Fruit fly (Drosophila melanogaster) whole organism, prepupa: ENCODE measurements around the gene CG32192.

Experiments
- CG15336 ChIP-seq: fragments of 200-800 bp; sonication (Bioruptor generic); IDR thresholded peaks from 2 replicates; pipeline ENCODE4 v1.3.6; 2022; ENCODE audit warnings: missing biosample characterization, missing genetic modification characterization
- CG3919 ChIP-seq: fragments of 200-800 bp; sonication (Bioruptor generic); optimal IDR thresholded peaks from 3 replicates; lab custom pipeline; 2016; ENCODE audit warnings: missing biosample characterization, missing genetic modification characterization
- Gug ChIP-seq: fragments of 200-800 bp; sonication (Bioruptor generic); IDR thresholded peaks from 2 replicates; pipeline ENCODE4 v1.3.6; 2022; ENCODE audit warnings: missing biosample characterization, missing genetic modification characterization
- Hr4 ChIP-seq: fragments of 200-800 bp; sonication (Bioruptor generic); optimal IDR thresholded peaks from 3 replicates; lab custom pipeline; 2016; ENCODE audit warnings: missing biosample characterization, missing genetic modification characterization
- Lpt ChIP-seq: fragments of 200-800 bp; sonication (Bioruptor generic); optimal IDR thresholded peaks from 3 replicates; lab custom pipeline; 2016; ENCODE audit warnings: missing biosample characterization, missing genetic modification characterization
- OdsH ChIP-seq: fragments of 200-800 bp; sonication (Bioruptor generic); optimal IDR thresholded peaks from 3 replicates; lab custom pipeline; 2016; ENCODE audit warnings: missing biosample characterization, missing genetic modification characterization
- Sox14 ChIP-seq: fragments of 200-800 bp; sonication (Bioruptor generic); optimal IDR thresholded peaks from 3 replicates; lab custom pipeline; 2016; ENCODE audit warnings: missing biosample characterization, missing genetic modification characterization
- esn ChIP-seq: fragments of 200-800 bp; sonication (Bioruptor generic); optimal IDR thresholded peaks from 2 replicates; lab custom pipeline; 2016; ENCODE audit warnings: missing biosample characterization, mild to moderate bottlenecking, missing genetic modification characterization, moderate library complexity

- TF ChIP-seq CG15336 (GFP tag; lab: Robert Waterston, UW) (peak; percentile 68), Lpt (GFP tag; lab: Kevin White, UChicago) (peak; percentile 74), CG3919 (GFP tag; lab: Kevin White, UChicago) (peak; percentile 71), OdsH (GFP tag; lab: Kevin White, UChicago) (peak; percentile 67), Sox14 (GFP tag; lab: Kevin White, UChicago) (peak; percentile 43), Hr4 (peak; percentile 73), esn (GFP tag; lab: Kevin White, UChicago) (peak; percentile 18), Gug (peak; percentile 68)
These were observed 39.7 kb downstream of the CG32192 start for dm6 chr3L:18079610-18080497.
